Worm (Caenorhabditis elegans) whole organism, L3 larva: ENCODE results near the gene cdk-5.

Experiments used
- ceh-28 ChIP-seq: fragments of 150-350 bp; optimal IDR thresholded peaks from 2 replicates; lab custom pipeline; 2014; ENCODE audit warnings: missing biosample characterization, missing genetic modification reagents, missing genetic modification characterization
- fos-1 ChIP-seq: fragments of 150-350 bp; optimal IDR thresholded peaks from 2 replicates; lab custom pipeline; 2014; ENCODE audit warnings: missing biosample characterization, missing genetic modification characterization
- pha-4 ChIP-seq: fragments of 150-350 bp; optimal IDR thresholded peaks from 2 replicates; lab custom pipeline; 2014; ENCODE audit warnings: missing biosample characterization, missing genetic modification reagents, missing genetic modification characterization
- skn-1 ChIP-seq: fragments of 150-350 bp; optimal IDR thresholded peaks from 2 replicates; lab custom pipeline; 2014; ENCODE audit warnings: missing biosample characterization, missing genetic modification characterization
- ztf-11 ChIP-seq: fragments of 150-350 bp; optimal IDR thresholded peaks from 2 replicates; lab custom pipeline; 2014; ENCODE audit warnings: missing biosample characterization, missing genetic modification characterization

- TF ChIP-seq ztf-11, result no peak
- TF ChIP-seq skn-1 (tag; lab: Kevin White, UChicago), result no peak
- TF ChIP-seq ceh-28 (tag; lab: Kevin White, UChicago), result no peak
- TF ChIP-seq pha-4 (tag; lab: Kevin White, UChicago), result no peak
- no peak for TF ChIP-seq fos-1 (tag; lab: Kevin White, UChicago)
Observed at ce11 chrIII:13501599-13501998, 35.5 kb upstream of the cdk-5 start, which contains the start of gene T28A8.5.
